Worm (Caenorhabditis elegans) whole organism, L4/young adult: ENCODE measurements around the gene skpt-1.

Experiments used
- W03F9.2 ChIP-seq: fragments of 150-350 bp; optimal IDR thresholded peaks from 2 replicates; lab custom pipeline; 2014; ENCODE audit warnings: missing biosample characterization, missing genetic modification characterization
- dao-5 ChIP-seq: sonication (generic microtip); optimal IDR thresholded peaks from 2 replicates; lab custom pipeline; 2016; ENCODE audit warnings: missing genotype, missing genetic modification characterization, moderate library complexity, missing compliant biosample characterization
- him-1 ChIP-seq: sonication (generic microtip); optimal IDR thresholded peaks from 2 replicates; lab custom pipeline; 2016; ENCODE audit warnings: missing genotype, missing genetic modification reagents, missing genetic modification characterization, missing compliant biosample characterization

The skpt-1 gene

ce11 chrIII:5448177-5448576, at the start of gene skpt-1:
Gene skpt-1 (minus strand): TSS chrIII:5448395.
- TF ChIP-seq dao-5 (tag; lab: Kevin White, UChicago) (no peak), W03F9.2 (peak; percentile 56), him-1 (tag; lab: Kevin White, UChicago) (no peak)

- TF ChIP-seq him-1 (tag; lab: Kevin White, UChicago) (no peak), dao-5 (tag; lab: Kevin White, UChicago) (no peak), W03F9.2 (no peak)
Measured at ce11 chrIII:5495168-5495567, 47.0 kb upstream of the skpt-1 start, which contains the start of gene R02F2.8. Gene R02F2.8 (minus strand): TSS chrIII:5495268.

- TF ChIP-seq dao-5 (tag; lab: Kevin White, UChicago) (no peak), him-1 (tag; lab: Kevin White, UChicago) (no peak)
Measured at ce11 chrIII:5487087-5487603, 39.0 kb upstream of the skpt-1 start, which contains the start of gene osg-1. Gene osg-1 (plus strand): TSS chrIII:5487553.

ce11 chrIII:5486345-5486744, 38.1 kb upstream of the skpt-1 start:
- TF ChIP-seq dao-5 (tag; lab: Kevin White, UChicago) (no peak), W03F9.2 (no peak), him-1 (tag; lab: Kevin White, UChicago) (no peak)

- no peak for TF ChIP-seq W03F9.2
- no peak for TF ChIP-seq him-1 (tag; lab: Kevin White, UChicago)
- TF ChIP-seq dao-5 (tag; lab: Kevin White, UChicago) = no peak
Measured at ce11 chrIII:5483738-5484315, 35.6 kb upstream of the skpt-1 start, which contains the start of the genes R02F2.7 and R02F2.4. Gene R02F2.7 (minus strand): TSS chrIII:5483773. Gene R02F2.4 (plus strand): TSS chrIII:5484289.

- TF ChIP-seq him-1 (tag; lab: Kevin White, UChicago) (no peak), W03F9.2 (no peak), dao-5 (tag; lab: Kevin White, UChicago) (no peak)
Measured at ce11 chrIII:5479493-5480167, 31.4 kb upstream of the skpt-1 start.

- TF ChIP-seq W03F9.2 (no peak), him-1 (tag; lab: Kevin White, UChicago) (no peak), dao-5 (tag; lab: Kevin White, UChicago) (no peak)
Measured at ce11 chrIII:5478824-5479368, 30.7 kb upstream of the skpt-1 start, which contains the start of the genes R02F2.6 and R02F2.5. Gene R02F2.6 (minus strand): TSS chrIII:5478924. Gene R02F2.5 (plus strand): TSS chrIII:5479318.

ce11 chrIII:5478011-5478410, 29.8 kb upstream of the skpt-1 start, which contains the start of gene R02F2.10:
Gene R02F2.10 (plus strand): TSS chrIII:5478311.
- TF ChIP-seq dao-5 (tag; lab: Kevin White, UChicago) = no peak
- no peak for TF ChIP-seq W03F9.2
- no peak for TF ChIP-seq him-1 (tag; lab: Kevin White, UChicago)

ce11 chrIII:5474176-5474575, 26.0 kb upstream of the skpt-1 start, which contains the start of gene lon-1:
Gene lon-1 (plus strand): TSS chrIII:5474476.
- no peak for TF ChIP-seq W03F9.2
- no peak for TF ChIP-seq him-1 (tag; lab: Kevin White, UChicago)
- no peak for TF ChIP-seq dao-5 (tag; lab: Kevin White, UChicago)

ce11 chrIII:5472693-5473092, 24.5 kb upstream of the skpt-1 start:
- TF ChIP-seq dao-5 (tag; lab: Kevin White, UChicago) = no peak
- no peak for TF ChIP-seq him-1 (tag; lab: Kevin White, UChicago)
- TF ChIP-seq W03F9.2 = no peak

- TF ChIP-seq W03F9.2 = no peak
- no peak for TF ChIP-seq dao-5 (tag; lab: Kevin White, UChicago)
Measured at ce11 chrIII:5469090-5469489, 20.9 kb upstream of the skpt-1 start.

ce11 chrIII:5464850-5465249, 16.7 kb upstream of the skpt-1 start:
- TF ChIP-seq dao-5 (tag; lab: Kevin White, UChicago) (no peak), W03F9.2 (no peak), him-1 (tag; lab: Kevin White, UChicago) (no peak)

- no peak for TF ChIP-seq W03F9.2
- no peak for TF ChIP-seq him-1 (tag; lab: Kevin White, UChicago)
- TF ChIP-seq dao-5 (tag; lab: Kevin White, UChicago) = no peak
Measured at ce11 chrIII:5464077-5464476, 15.9 kb upstream of the skpt-1 start, which contains the start of gene F48E8.2. Gene F48E8.2 (plus strand): TSS chrIII:5464377.

- no peak for TF ChIP-seq dao-5 (tag; lab: Kevin White, UChicago)
- TF ChIP-seq him-1 (tag; lab: Kevin White, UChicago) = no peak
- no peak for TF ChIP-seq W03F9.2
Measured at ce11 chrIII:5461079-5461478, 12.9 kb upstream of the skpt-1 start, which contains the start of gene F48E8.3. Gene F48E8.3 (plus strand): TSS chrIII:5461379.
